Worm (Caenorhabditis elegans) whole organism, L2 larva: ENCODE results near the gene Y68A4A.10.

Experiments
- C34F6.9 ChIP-seq: fragments of 150-350 bp; optimal IDR thresholded peaks from 2 replicates; lab custom pipeline; 2014; ENCODE audit warnings: missing biosample characterization, missing genetic modification characterization
- F13H6.1 ChIP-seq: sonication (generic microtip); optimal IDR thresholded peaks from 2 replicates; lab custom pipeline; 2016; ENCODE audit warnings: missing genetic modification characterization, missing compliant biosample characterization
- R02D3.7 ChIP-seq: fragments of 150-350 bp; optimal IDR thresholded peaks from 2 replicates; lab custom pipeline; 2014; ENCODE audit warnings: missing biosample characterization, missing genetic modification characterization
- Y55F3AM.14 ChIP-seq: fragments of 200-800 bp; sonication (Bioruptor generic); optimal IDR thresholded peaks from 2 replicates; lab custom pipeline; 2018; ENCODE audit warnings: mild to moderate bottlenecking, missing genetic modification characterization, missing compliant biosample characterization
- alr-1 ChIP-seq: fragments of 150-350 bp; optimal IDR thresholded peaks from 2 replicates; lab custom pipeline; 2014; ENCODE audit warnings: missing biosample characterization, missing genetic modification characterization
- aly-2 ChIP-seq: fragments of 150-350 bp; optimal IDR thresholded peaks from 2 replicates; lab custom pipeline; 2014; ENCODE audit warnings: missing biosample characterization, missing genetic modification characterization
- ama-1 ChIP-seq: fragments of 150-350 bp; optimal IDR thresholded peaks from 2 replicates; lab custom pipeline; 2018; ENCODE audit warnings: inconsistent platforms
- blmp-1 ChIP-seq: sonication (generic microtip); optimal IDR thresholded peaks from 2 replicates; lab custom pipeline; 2017; ENCODE audit warnings: missing genetic modification characterization, mild to moderate bottlenecking, missing compliant biosample characterization, antibody characterized with exemption, moderate library complexity; ENCODE audit not compliant: insufficient read depth
- crh-2 ChIP-seq: sonication (generic microtip); optimal IDR thresholded peaks from 2 replicates; lab custom pipeline; 2017; ENCODE audit warnings: missing biosample characterization, missing genetic modification characterization
- dmd-4 ChIP-seq: sonication (generic microtip); optimal IDR thresholded peaks from 2 replicates; lab custom pipeline; 2017; ENCODE audit warnings: missing biosample characterization, missing genetic modification characterization
- egl-27 ChIP-seq: sonication (generic microtip); optimal IDR thresholded peaks from 3 replicates; lab custom pipeline; 2017; ENCODE audit warnings: missing biosample characterization, missing genetic modification reagents, missing genetic modification characterization
- elt-1 ChIP-seq: fragments of 150-350 bp; optimal IDR thresholded peaks from 2 replicates; lab custom pipeline; 2014; ENCODE audit warnings: missing biosample characterization, missing genetic modification characterization
- elt-3 ChIP-seq: sonication (generic microtip); optimal IDR thresholded peaks from 2 replicates; lab custom pipeline; 2017; ENCODE audit warnings: missing biosample characterization, missing genetic modification characterization
- fos-1 ChIP-seq: fragments of 150-350 bp; optimal IDR thresholded peaks from 2 replicates; lab custom pipeline; 2014; ENCODE audit warnings: missing biosample characterization, missing genetic modification characterization
- gmeb-1 ChIP-seq: fragments of 150-350 bp; optimal IDR thresholded peaks from 2 replicates; lab custom pipeline; 2014; ENCODE audit warnings: missing biosample characterization, missing genetic modification characterization
- lin-39 ChIP-seq: fragments of 150-350 bp; optimal IDR thresholded peaks from 2 replicates; lab custom pipeline; 2014; ENCODE audit warnings: missing biosample characterization, missing genetic modification reagents, missing genetic modification characterization
- lsy-2 ChIP-seq, 2 experiments: fragments of 150-350 bp in 1 of 2; sonication (generic microtip) in 1 of 2; optimal IDR thresholded peaks; 2 replicates each; lab custom pipeline; 2014 to 2017; ENCODE audit warnings: missing biosample characterization in 2 of 2, missing genetic modification characterization in 2 of 2
- mab-5 ChIP-seq: fragments of 150-350 bp; optimal IDR thresholded peaks from 2 replicates; lab custom pipeline; 2014; ENCODE audit warnings: missing biosample characterization, missing genetic modification characterization
- mbf-1 ChIP-seq: sonication (generic microtip); optimal IDR thresholded peaks from 2 replicates; lab custom pipeline; 2017; ENCODE audit warnings: missing biosample characterization, missing genetic modification characterization
- nhr-11 ChIP-seq: fragments of 150-350 bp; optimal IDR thresholded peaks from 2 replicates; lab custom pipeline; 2014; ENCODE audit warnings: missing biosample characterization, missing genetic modification characterization
- nhr-12 ChIP-seq: fragments of 150-350 bp; optimal IDR thresholded peaks from 2 replicates; lab custom pipeline; 2014; ENCODE audit warnings: missing biosample characterization, missing genetic modification characterization
- nhr-129 ChIP-seq: fragments of 150-350 bp; optimal IDR thresholded peaks from 2 replicates; lab custom pipeline; 2014; ENCODE audit warnings: missing biosample characterization, missing genetic modification characterization
- nhr-23 ChIP-seq: fragments of 150-350 bp; optimal IDR thresholded peaks from 2 replicates; lab custom pipeline; 2014; ENCODE audit warnings: missing biosample characterization, missing genetic modification reagents, missing genetic modification characterization
- nhr-25 ChIP-seq: fragments of 150-350 bp; sonication (generic microtip); optimal IDR thresholded peaks from 3 replicates; lab custom pipeline; 2014; ENCODE audit warnings: missing biosample characterization, missing genetic modification characterization
- nhr-6 ChIP-seq: fragments of 150-350 bp; optimal IDR thresholded peaks from 2 replicates; lab custom pipeline; 2014; ENCODE audit warnings: missing biosample characterization, missing genetic modification characterization
- nhr-77 ChIP-seq: fragments of 150-350 bp; optimal IDR thresholded peaks from 2 replicates; lab custom pipeline; 2014; ENCODE audit warnings: missing biosample characterization, missing genetic modification characterization
- skn-1 ChIP-seq: sonication (generic microtip); optimal IDR thresholded peaks from 2 replicates; lab custom pipeline; 2017; ENCODE audit warnings: missing biosample characterization, missing genetic modification characterization
- sma-3 ChIP-seq: sonication (generic microtip); optimal IDR thresholded peaks from 2 replicates; lab custom pipeline; 2016; ENCODE audit warnings: missing genetic modification reagents, missing genetic modification characterization, missing compliant biosample characterization
- unc-39 ChIP-seq: fragments of 150-350 bp; optimal IDR thresholded peaks from 2 replicates; lab custom pipeline; 2014; ENCODE audit warnings: missing biosample characterization, missing genetic modification characterization
- unc-55 ChIP-seq: fragments of 150-350 bp; sonication (generic microtip); optimal IDR thresholded peaks from 3 replicates; lab custom pipeline; 2014; ENCODE audit warnings: missing biosample characterization, missing genetic modification reagents, missing genetic modification characterization
- unc-62 ChIP-seq: fragments of 150-350 bp; optimal IDR thresholded peaks from 2 replicates; lab custom pipeline; 2014; ENCODE audit warnings: missing biosample characterization, missing genetic modification reagents, missing genetic modification characterization
- ztf-1 ChIP-seq: fragments of 200-800 bp; sonication (Bioruptor generic); conservative IDR thresholded peaks from 2 replicates; pipeline ENCODE4 v1.3.6; 2022; ENCODE audit warnings: missing genetic modification characterization, missing compliant biosample characterization
- ztf-11 ChIP-seq: sonication (generic microtip); optimal IDR thresholded peaks from 2 replicates; lab custom pipeline; 2017; ENCODE audit warnings: missing biosample characterization, missing genetic modification characterization
- ztf-4 ChIP-seq: fragments of 150-350 bp; optimal IDR thresholded peaks from 2 replicates; lab custom pipeline; 2014; ENCODE audit warnings: missing biosample characterization, missing genetic modification characterization

Gene Y68A4A.10

DNA sequence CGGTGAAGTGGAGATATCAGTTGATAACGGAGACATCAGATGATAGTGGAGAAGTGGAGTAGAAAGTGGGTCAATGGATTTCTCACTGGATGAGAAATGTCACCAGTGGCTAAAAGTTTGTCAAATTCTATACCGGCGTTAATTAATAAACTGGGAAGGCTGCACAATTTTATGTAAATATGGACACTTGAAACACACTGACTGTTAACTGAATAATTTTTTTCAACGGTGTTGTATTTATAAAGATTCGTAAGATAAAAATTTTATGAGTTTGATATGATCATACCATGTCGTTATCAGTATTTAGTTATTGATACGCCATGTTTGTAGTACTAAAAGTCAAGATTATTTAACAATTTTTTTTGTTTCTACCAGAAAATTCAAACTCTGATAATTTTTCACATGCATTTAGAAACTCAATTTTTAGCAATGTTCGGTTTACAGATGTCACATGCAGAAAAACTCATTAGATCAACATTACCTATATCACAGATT, 42.5 kb upstream of the Y68A4A.10 start, which contains the start of gene F40D4.12:
TSS of gene F40D4.12 (plus strand) at position 445 of the 495 bp plus-strand sequence.
- TF ChIP-seq R02D3.7 (tag; lab: Kevin White, UChicago) = no peak
- TF ChIP-seq crh-2 = no peak
- TF ChIP-seq nhr-77 (tag; lab: Kevin White, UChicago) = no peak
- no peak for TF ChIP-seq unc-62 (GFP tag; lab: Kevin White, UChicago)
- no peak for TF ChIP-seq sma-3 (GFP tag; lab: Kevin White, UChicago)
- no peak for TF ChIP-seq nhr-12
- no peak for TF ChIP-seq Y55F3AM.14
- TF ChIP-seq elt-1 (tag; lab: Kevin White, UChicago) = no peak
- TF ChIP-seq elt-3 (tag; lab: Kevin White, UChicago) = no peak
- TF ChIP-seq ztf-4 (tag; lab: Kevin White, UChicago) = no peak

DNA sequence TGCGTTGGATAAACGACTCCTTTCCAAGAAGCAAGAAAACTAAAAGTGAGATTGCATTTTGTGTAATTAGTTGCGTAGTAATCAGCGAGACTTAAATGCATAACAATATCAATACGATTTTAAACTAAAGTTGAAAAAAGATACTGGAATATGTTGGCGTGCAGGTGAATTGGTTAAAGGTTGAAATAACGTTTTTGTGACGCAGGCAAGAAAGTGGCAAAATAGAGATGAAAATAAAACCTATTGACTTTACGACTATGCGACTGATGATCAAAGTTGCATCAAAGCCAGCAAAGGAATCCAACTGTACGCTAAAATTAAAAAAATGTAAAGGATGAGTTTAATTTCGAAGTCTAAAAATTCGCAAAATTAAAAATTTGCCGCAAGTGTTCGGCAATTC, 36.5 kb upstream of the Y68A4A.10 start, which contains the start of gene srh-102:
TSS of gene srh-102 (minus strand) at position 101 of the 400 bp plus-strand sequence.
- TF ChIP-seq unc-62 (GFP tag; lab: Kevin White, UChicago) = no peak
- TF ChIP-seq elt-3 (tag; lab: Kevin White, UChicago) = no peak
- TF ChIP-seq mbf-1 (tag; lab: Kevin White, UChicago) = no peak
- no peak for TF ChIP-seq nhr-11 (tag; lab: Kevin White, UChicago)
- TF ChIP-seq egl-27 (tag; lab: Kevin White, UChicago) = no peak
- TF ChIP-seq R02D3.7 (tag; lab: Kevin White, UChicago) = no peak
- TF ChIP-seq unc-39 (tag; lab: Kevin White, UChicago) = no peak
- TF ChIP-seq nhr-6 = no peak
- no peak for TF ChIP-seq alr-1
- TF ChIP-seq lin-39 (tag; lab: Kevin White, UChicago) = no peak
- TF ChIP-seq crh-2 = no peak
- TF ChIP-seq fos-1 (tag; lab: Kevin White, UChicago) = no peak
- no peak for TF ChIP-seq nhr-23 (tag; lab: Kevin White, UChicago)
- no peak for TF ChIP-seq blmp-1 (tag; lab: Kevin White, UChicago)
- TF ChIP-seq ztf-11 = no peak
- no peak for TF ChIP-seq lsy-2 (tag; optimal IDR thresholded peaks at IDR 0.05; lab: Kevin White, UChicago)

DNA sequence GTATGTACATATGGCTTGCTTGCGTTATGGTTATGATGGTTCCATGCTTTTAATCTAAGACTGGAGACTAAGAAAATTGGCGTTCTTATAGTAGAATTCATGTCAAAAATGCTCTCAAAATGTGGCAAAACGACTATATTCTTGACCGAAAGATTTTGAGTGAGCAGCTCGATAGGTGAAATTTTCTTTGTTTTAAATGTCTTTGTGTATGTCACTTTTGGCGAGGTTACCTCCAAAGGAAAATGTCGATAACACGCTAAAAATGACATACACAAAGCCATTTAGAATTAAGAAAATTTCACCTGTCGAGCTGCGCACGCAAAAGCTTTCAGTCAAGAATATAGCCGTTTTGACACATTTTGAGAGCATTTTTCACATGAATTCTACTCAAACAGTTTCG, 34.5 kb upstream of the Y68A4A.10 start, which contains the start of gene srz-66:
TSS of gene srz-66 (minus strand) at position 101 of the 400 bp plus-strand sequence.
- TF ChIP-seq ztf-1 (no peak), alr-1 (no peak), ztf-11 (no peak), mab-5 (tag; lab: Kevin White, UChicago) (no peak), fos-1 (tag; lab: Kevin White, UChicago) (no peak), skn-1 (tag; lab: Kevin White, UChicago) (no peak), F13H6.1 (tag; lab: Kevin White, UChicago) (no peak), nhr-12 (no peak), aly-2 (tag; lab: Kevin White, UChicago) (no peak), lin-39 (tag; lab: Kevin White, UChicago) (no peak), mbf-1 (tag; lab: Kevin White, UChicago) (no peak), Y55F3AM.14 (no peak), unc-55 (GFP tag; lab: Kevin White, UChicago) (no peak)

DNA sequence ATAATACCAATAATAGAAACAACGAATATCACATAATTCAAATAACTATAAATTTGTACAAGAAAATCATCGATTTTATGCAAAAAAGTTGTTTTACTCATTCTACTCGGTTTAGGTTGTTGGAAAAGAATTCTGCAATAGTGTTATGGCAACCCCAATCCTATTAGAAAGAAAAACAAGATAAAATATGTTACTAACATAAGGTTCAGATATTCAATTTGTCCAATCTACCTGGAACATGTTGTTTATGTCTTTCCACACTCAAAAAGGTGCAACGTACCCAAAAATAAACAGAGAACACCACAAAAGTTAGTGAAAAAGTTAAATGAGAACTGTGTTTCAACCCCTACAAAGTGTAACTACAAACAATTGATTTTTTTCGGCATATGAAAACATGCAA, 31.1 kb upstream of the Y68A4A.10 start, which contains the start of gene srw-51:
TSS of gene srw-51 (minus strand) at position 101 of the 400 bp plus-strand sequence.
- TF ChIP-seq nhr-129 (tag; lab: Kevin White, UChicago) (no peak), aly-2 (tag; lab: Kevin White, UChicago) (no peak), C34F6.9 (tag; lab: Kevin White, UChicago) (no peak), nhr-12 (no peak), nhr-25 (no peak), dmd-4 (tag; lab: Kevin White, UChicago) (no peak), nhr-23 (tag; lab: Kevin White, UChicago) (no peak), sma-3 (GFP tag; lab: Kevin White, UChicago) (no peak), unc-62 (GFP tag; lab: Kevin White, UChicago) (no peak), lsy-2 (tag; optimal IDR thresholded peaks at IDR 0.05; lab: Kevin White, UChicago) (no peak), nhr-6 (no peak), ama-1 (lab: Kevin White, UChicago) (no peak), fos-1 (tag; lab: Kevin White, UChicago) (no peak), gmeb-1 (tag; lab: Kevin White, UChicago) (no peak), elt-1 (tag; lab: Kevin White, UChicago) (no peak), mbf-1 (tag; lab: Kevin White, UChicago) (no peak), egl-27 (tag; lab: Kevin White, UChicago) (no peak), alr-1 (no peak)
